Worm (Caenorhabditis elegans): ENCODE results near the gene C03G6.6.

- TF ChIP-seq pha-4 (tag; optimal IDR thresholded peaks at IDR 0.05) (no peak), tbx-7 (tag; optimal IDR thresholded peaks at IDR 0.05) (no peak), pqm-1 (tag; optimal IDR thresholded peaks at IDR 0.05) (no peak), T23F11.4 (GFP tag; optimal IDR thresholded peaks at IDR 0.05) (no peak), ceh-18 (tag; optimal IDR thresholded peaks at IDR 0.05) (no peak), sox-4 (tag; optimal IDR thresholded peaks at IDR 0.05) (no peak)
Measured at ce11 chrV:7321915-7322314, 35.3 kb upstream of the C03G6.6 start, which contains the start of gene F10G2.10.

All from whole organism, late embryonic.